Fruit fly (Drosophila melanogaster) whole organism, adult: ENCODE results near the gene CG5883.

Source experiments
- CG11617 ChIP-seq: fragments of 200-800 bp; sonication (Bioruptor generic); optimal IDR thresholded peaks from 2 replicates; lab custom pipeline; 2017; ENCODE audit warnings: mild to moderate bottlenecking, missing biosample characterization, missing genetic modification reagents, missing genetic modification characterization
- CG14711 ChIP-seq: fragments of 200-800 bp; sonication (Bioruptor generic); optimal IDR thresholded peaks from 2 replicates; lab custom pipeline; 2018; ENCODE audit warnings: missing biosample characterization, mild to moderate bottlenecking, missing genetic modification characterization, moderate library complexity
- CG7101 ChIP-seq: fragments of 200-800 bp; sonication (Bioruptor generic); optimal IDR thresholded peaks from 2 replicates; lab custom pipeline; 2018; ENCODE audit warnings: missing biosample characterization, mild to moderate bottlenecking, missing genetic modification characterization, moderate library complexity
- Crg-1 ChIP-seq: fragments of 200-800 bp; sonication (Bioruptor generic); optimal IDR thresholded peaks from 2 replicates; lab custom pipeline; 2016; ENCODE audit warnings: missing biosample characterization, missing genetic modification characterization
- cnc ChIP-seq, 2 experiments: fragments of >200 bp; optimal IDR thresholded peaks; 2 replicates each; lab custom pipeline; 2017
- kay ChIP-seq: fragments of 200-800 bp; sonication (Bioruptor generic); peaks from one replicate; lab custom pipeline; 2016; ENCODE audit warnings: missing biosample characterization, missing genetic modification characterization, borderline replicate concordance
- pad ChIP-seq: fragments of 200-800 bp; sonication (Bioruptor generic); optimal IDR thresholded peaks from 3 replicates; lab custom pipeline; 2017; ENCODE audit warnings: missing biosample characterization, missing genetic modification characterization, mild to moderate bottlenecking, moderate library complexity, missing genetic modification reagents

DNA sequence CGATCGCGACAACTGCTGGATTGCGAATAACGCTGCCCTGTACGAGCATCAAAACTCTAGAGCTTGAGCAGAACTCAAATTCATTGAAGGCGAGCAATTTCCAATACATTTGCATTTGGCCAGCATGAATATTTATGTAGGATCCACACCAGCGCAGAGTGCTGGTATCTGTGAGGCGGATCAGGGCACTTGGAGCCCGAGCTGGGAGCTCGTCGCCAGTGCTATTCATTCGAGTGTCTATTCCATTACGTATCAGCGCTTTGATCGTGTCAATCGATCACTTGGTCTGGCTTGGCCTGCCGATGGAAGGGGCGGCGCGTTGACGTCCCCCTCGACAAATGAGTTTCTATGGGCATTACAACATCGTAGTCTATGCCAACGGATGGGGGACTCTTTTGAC lies 21.5 kb upstream of the CG5883 start, which contains the start of gene prc:
- TF ChIP-seq Crg-1 (no peak), CG14711 (no peak), pad (no peak), CG11617 (GFP tag; lab: Kevin White, UChicago) (no peak), CG7101 (tag; lab: Kevin White, UChicago) (no peak), cnc (optimal IDR thresholded peaks at IDR 0.05; lab: Kevin White, UChicago) (no peak), kay (GFP tag; lab: Kevin White, UChicago) (no peak)
